Worm (Caenorhabditis elegans) whole organism, L2 larva: ENCODE data around the gene Y14H12B.1.

Experiments used
- R02D3.7 ChIP-seq: fragments of 150-350 bp; optimal IDR thresholded peaks from 2 replicates; lab custom pipeline; 2014; ENCODE audit warnings: missing biosample characterization, missing genetic modification characterization
- ceh-16 ChIP-seq: fragments of 150-350 bp; optimal IDR thresholded peaks from 2 replicates; lab custom pipeline; 2014; ENCODE audit warnings: missing biosample characterization, missing genetic modification characterization
- ceh-82 ChIP-seq: fragments of 150-350 bp; optimal IDR thresholded peaks from 2 replicates; lab custom pipeline; 2014; ENCODE audit warnings: missing biosample characterization, missing genetic modification characterization
- crh-2 ChIP-seq: sonication (generic microtip); optimal IDR thresholded peaks from 2 replicates; lab custom pipeline; 2017; ENCODE audit warnings: missing biosample characterization, missing genetic modification characterization
- dmd-4 ChIP-seq: sonication (generic microtip); optimal IDR thresholded peaks from 2 replicates; lab custom pipeline; 2017; ENCODE audit warnings: missing biosample characterization, missing genetic modification characterization
- egl-27 ChIP-seq: sonication (generic microtip); optimal IDR thresholded peaks from 3 replicates; lab custom pipeline; 2017; ENCODE audit warnings: missing biosample characterization, missing genetic modification reagents, missing genetic modification characterization
- elt-3 ChIP-seq: sonication (generic microtip); optimal IDR thresholded peaks from 2 replicates; lab custom pipeline; 2017; ENCODE audit warnings: missing biosample characterization, missing genetic modification characterization
- lin-11 ChIP-seq: fragments of 150-350 bp; sonication (generic microtip); optimal IDR thresholded peaks from 2 replicates; lab custom pipeline; 2014; ENCODE audit warnings: missing biosample characterization, missing genetic modification characterization, inconsistent platforms, mixed read lengths
- lin-39 ChIP-seq: fragments of 150-350 bp; optimal IDR thresholded peaks from 2 replicates; lab custom pipeline; 2014; ENCODE audit warnings: missing biosample characterization, missing genetic modification reagents, missing genetic modification characterization
- lsy-2 ChIP-seq, 2 experiments: fragments of 150-350 bp in 1 of 2; sonication (generic microtip) in 1 of 2; optimal IDR thresholded peaks; 2 replicates each; lab custom pipeline; 2014 to 2017; ENCODE audit warnings: missing biosample characterization in 2 of 2, missing genetic modification characterization in 2 of 2
- mab-5 ChIP-seq: fragments of 150-350 bp; optimal IDR thresholded peaks from 2 replicates; lab custom pipeline; 2014; ENCODE audit warnings: missing biosample characterization, missing genetic modification characterization
- mdl-1 ChIP-seq, 2 experiments: fragments of 150-350 bp in 1 of 2; sonication (generic microtip) in 1 of 2; optimal IDR thresholded peaks; 2 replicates each; lab custom pipeline; 2017; ENCODE audit warnings: missing biosample characterization in 2 of 2, missing genetic modification characterization in 2 of 2
- nhr-10 ChIP-seq: sonication (generic microtip); optimal IDR thresholded peaks from 2 replicates; lab custom pipeline; 2017; ENCODE audit warnings: missing biosample characterization, missing genetic modification characterization
- nhr-21 ChIP-seq: fragments of 150-350 bp; optimal IDR thresholded peaks from 2 replicates; lab custom pipeline; 2014; ENCODE audit warnings: missing biosample characterization, missing genetic modification characterization
- nhr-23 ChIP-seq: fragments of 150-350 bp; optimal IDR thresholded peaks from 2 replicates; lab custom pipeline; 2014; ENCODE audit warnings: missing biosample characterization, missing genetic modification reagents, missing genetic modification characterization
- nhr-237 ChIP-seq: fragments of 150-350 bp; optimal IDR thresholded peaks from 2 replicates; lab custom pipeline; 2014; ENCODE audit warnings: missing biosample characterization, missing genetic modification characterization
- nhr-25 ChIP-seq: fragments of 150-350 bp; sonication (generic microtip); optimal IDR thresholded peaks from 3 replicates; lab custom pipeline; 2014; ENCODE audit warnings: missing biosample characterization, missing genetic modification characterization
- nhr-6 ChIP-seq: fragments of 150-350 bp; optimal IDR thresholded peaks from 2 replicates; lab custom pipeline; 2014; ENCODE audit warnings: missing biosample characterization, missing genetic modification characterization
- skn-1 ChIP-seq: sonication (generic microtip); optimal IDR thresholded peaks from 2 replicates; lab custom pipeline; 2017; ENCODE audit warnings: missing biosample characterization, missing genetic modification characterization
- sma-9 ChIP-seq, 2 experiments: fragments of 150-350 bp in 1 of 2; sonication (generic microtip) in 1 of 2; optimal IDR thresholded peaks; 2 replicates each; lab custom pipeline; 2014 to 2016; ENCODE audit warnings: missing genetic modification characterization in 2 of 2, mild to moderate bottlenecking in 1 of 2, missing biosample characterization in 1 of 2, missing compliant biosample characterization in 1 of 2, missing genetic modification reagents in 1 of 2, moderate library complexity in 1 of 2
- ztf-1 ChIP-seq: fragments of 200-800 bp; sonication (Bioruptor generic); conservative IDR thresholded peaks from 2 replicates; pipeline ENCODE4 v1.3.6; 2022; ENCODE audit warnings: missing genetic modification characterization, missing compliant biosample characterization

The Y14H12B.1 gene

DNA sequence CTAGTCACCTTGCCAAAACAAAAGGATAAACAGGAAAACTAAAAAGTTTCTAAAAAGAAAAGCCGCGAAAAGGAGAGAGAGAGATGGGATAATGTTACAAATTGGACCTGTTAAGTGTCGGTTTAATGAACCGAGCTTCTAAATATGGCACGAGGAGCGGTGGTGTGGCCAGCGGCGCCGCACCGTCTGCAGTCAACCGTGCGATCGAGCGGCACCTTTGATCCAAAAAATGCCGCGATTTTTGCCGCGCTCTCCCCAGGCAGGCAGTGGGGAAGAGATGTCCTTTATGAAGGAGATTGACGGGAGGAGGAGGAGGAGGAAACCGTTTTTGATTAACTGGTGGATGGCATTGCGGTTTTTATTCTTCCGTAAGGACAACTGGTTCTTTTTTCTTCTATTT lies 46.1 kb downstream of the Y14H12B.1 start:
- TF ChIP-seq nhr-25 (tag; lab: Kevin White, UChicago) (no peak), lin-11 (tag; lab: Kevin White, UChicago) (no peak), nhr-10 (tag; lab: Kevin White, UChicago) (no peak), nhr-23 (tag; lab: Kevin White, UChicago) (no peak)

DNA sequence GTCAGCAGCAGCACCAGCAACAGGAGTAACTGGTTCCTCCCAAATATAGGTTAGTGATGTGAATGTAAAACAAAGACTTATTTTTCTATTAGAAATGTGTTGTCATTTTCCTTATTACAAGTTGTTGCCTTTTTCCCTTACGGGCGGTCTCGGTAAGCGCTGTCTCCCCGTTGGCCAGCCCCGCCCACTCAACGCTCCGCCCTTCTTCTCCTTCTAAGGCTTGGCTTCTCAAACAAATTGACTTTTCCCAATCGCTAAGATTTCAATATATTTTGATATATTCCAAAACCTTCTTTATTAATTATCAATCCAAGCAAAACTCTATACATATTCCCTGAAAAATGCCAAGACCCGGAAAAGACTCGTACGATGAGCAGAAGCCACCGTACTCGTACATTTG lies 48.1 kb downstream of the Y14H12B.1 start, which contains the start of gene lin-31:
Gene lin-31 (plus strand): TSS at position 237 of the 400 bp plus-strand sequence.
- TF ChIP-seq crh-2 (tag; lab: Kevin White, UChicago): no peak
- TF ChIP-seq ceh-16: no peak
- no peak for TF ChIP-seq skn-1 (tag; lab: Kevin White, UChicago)
- no peak for TF ChIP-seq mdl-1 (tag; optimal IDR thresholded peaks at IDR 0.05; lab: Kevin White, UChicago)
- no peak for TF ChIP-seq nhr-237 (tag; lab: Kevin White, UChicago)

DNA sequence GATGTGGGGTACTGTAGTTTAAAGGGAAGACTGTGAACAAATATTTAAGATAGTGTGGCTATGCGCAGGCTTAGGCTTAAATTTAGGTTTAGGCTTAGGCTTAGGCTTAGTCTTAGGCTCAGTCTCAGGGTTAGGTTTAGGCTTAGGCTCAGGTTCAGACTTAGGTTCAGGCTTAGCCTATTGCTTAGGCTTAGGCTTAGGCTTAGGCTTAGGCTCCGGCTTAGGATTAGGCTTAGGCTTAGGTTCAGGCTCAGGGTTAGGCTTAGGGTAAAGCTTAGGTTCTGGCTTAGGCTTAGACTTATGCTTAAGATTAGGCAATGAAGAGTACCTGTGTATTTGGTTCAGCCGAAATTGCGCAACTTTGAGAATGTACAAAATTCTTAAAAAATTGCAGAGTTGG lies 50.0 kb downstream of the Y14H12B.1 start:
- TF ChIP-seq ztf-1: no peak
- no peak for TF ChIP-seq lsy-2 (tag; optimal IDR thresholded peaks at IDR 0.05; lab: Kevin White, UChicago)
- no peak for TF ChIP-seq nhr-6 (tag; lab: Kevin White, UChicago)
- TF ChIP-seq sma-9 (GFP tag; optimal IDR thresholded peaks at IDR 0.05; lab: Kevin White, UChicago): no peak
- no peak for TF ChIP-seq sma-9 (tag; optimal IDR thresholded peaks at IDR 0.05; lab: Kevin White, UChicago)
- no peak for TF ChIP-seq dmd-4 (tag; lab: Kevin White, UChicago)
- TF ChIP-seq R02D3.7 (tag; lab: Kevin White, UChicago): no peak
- TF ChIP-seq nhr-21 (tag; lab: Kevin White, UChicago): no peak
- TF ChIP-seq lin-39 (tag; lab: Kevin White, UChicago): no peak
- no peak for TF ChIP-seq egl-27 (tag; lab: Kevin White, UChicago)
- no peak for TF ChIP-seq mab-5 (tag; lab: Kevin White, UChicago)
- TF ChIP-seq elt-3 (tag; lab: Kevin White, UChicago): no peak
- no peak for TF ChIP-seq ceh-82
